Worm (Caenorhabditis elegans) whole organism, L2 larva: Measurements from ENCODE around the gene F45D11.7.

Source experiments
- ama-1 ChIP-seq: fragments of 150-350 bp; optimal IDR thresholded peaks from 2 replicates; lab custom pipeline; 2018; ENCODE audit warnings: inconsistent platforms
- crh-2 ChIP-seq: sonication (generic microtip); optimal IDR thresholded peaks from 2 replicates; lab custom pipeline; 2017; ENCODE audit warnings: missing biosample characterization, missing genetic modification characterization
- lsy-2 ChIP-seq, 2 experiments: fragments of 150-350 bp in 1 of 2; sonication (generic microtip) in 1 of 2; optimal IDR thresholded peaks; 2 replicates each; lab custom pipeline; 2014 to 2017; ENCODE audit warnings: missing biosample characterization in 2 of 2, missing genetic modification characterization in 2 of 2

DNA sequence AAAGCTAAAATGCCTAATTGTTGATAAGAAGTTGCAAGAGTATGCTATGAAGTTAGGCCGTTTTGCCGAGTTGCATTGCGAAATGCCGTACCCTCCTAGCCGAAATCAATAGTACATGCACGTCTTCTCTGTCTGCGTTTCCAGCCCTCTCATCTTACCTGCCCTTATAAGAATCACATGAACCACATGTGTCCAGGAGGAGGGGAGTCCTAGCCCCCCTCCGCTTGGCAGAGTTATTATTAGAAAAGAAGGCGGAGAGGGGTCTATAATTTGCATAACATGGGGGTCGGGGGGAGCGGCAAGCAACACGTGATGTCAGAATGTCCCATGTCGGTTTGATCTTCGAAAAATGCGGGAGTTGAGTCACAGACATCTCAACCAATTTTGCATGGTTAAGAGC, 41.3 kb upstream of the F45D11.7 start:
- TF ChIP-seq crh-2 (no peak), lsy-2 (tag; optimal IDR thresholded peaks at IDR 0.05; lab: Kevin White, UChicago) (no peak), ama-1 (lab: Kevin White, UChicago) (no peak)
